Worm (Caenorhabditis elegans) whole organism, L3 larva: ENCODE data around the gene algn-13.

ENCODE experiments used
- R02D3.7 ChIP-seq: fragments of 150-350 bp; optimal IDR thresholded peaks from 2 replicates; lab custom pipeline; 2014; ENCODE audit warnings: missing biosample characterization, missing genetic modification characterization
- aly-2 ChIP-seq: fragments of 150-350 bp; optimal IDR thresholded peaks from 2 replicates; lab custom pipeline; 2014; ENCODE audit warnings: missing biosample characterization, missing genetic modification characterization
- ama-1 ChIP-seq: fragments of 150-350 bp; optimal IDR thresholded peaks from 2 replicates; lab custom pipeline; 2018
- ceh-82 ChIP-seq: fragments of 150-350 bp; optimal IDR thresholded peaks from 2 replicates; lab custom pipeline; 2014; ENCODE audit warnings: missing biosample characterization, missing genetic modification characterization
- daf-12 ChIP-seq: fragments of 150-350 bp; optimal IDR thresholded peaks from 2 replicates; lab custom pipeline; 2014; ENCODE audit warnings: missing biosample characterization, missing genetic modification reagents, missing genetic modification characterization
- egl-5 ChIP-seq: fragments of 150-350 bp; optimal IDR thresholded peaks from 2 replicates; lab custom pipeline; 2017; ENCODE audit warnings: missing biosample characterization, missing genetic modification reagents, missing genetic modification characterization, inconsistent platforms
- elt-1 ChIP-seq: fragments of 150-350 bp; optimal IDR thresholded peaks from 2 replicates; lab custom pipeline; 2014; ENCODE audit warnings: missing biosample characterization, missing genetic modification characterization
- elt-2 ChIP-seq: sonication (generic microtip); optimal IDR thresholded peaks from 2 replicates; lab custom pipeline; 2016; ENCODE audit warnings: missing genetic modification reagents, mild to moderate bottlenecking, missing genetic modification characterization, missing compliant biosample characterization
- elt-3 ChIP-seq, 3 experiments: fragments of 150-350 bp in 1 of 3; sonication (generic microtip) in 2 of 3; optimal IDR thresholded peaks; 2 replicates in 2 of 3; 4 replicates in 1 of 3; lab custom pipeline; 2014 to 2017; ENCODE audit warnings: missing biosample characterization in 3 of 3, missing genetic modification characterization in 3 of 3
- fkh-10 ChIP-seq: sonication (generic microtip); optimal IDR thresholded peaks from 2 replicates; lab custom pipeline; 2017; ENCODE audit warnings: missing biosample characterization, missing genetic modification reagents, missing genetic modification characterization
- fkh-2 ChIP-seq: fragments of 150-350 bp; optimal IDR thresholded peaks from 2 replicates; lab custom pipeline; 2014; ENCODE audit warnings: missing biosample characterization, missing genetic modification reagents, missing genetic modification characterization
- fos-1 ChIP-seq: fragments of 150-350 bp; optimal IDR thresholded peaks from 2 replicates; lab custom pipeline; 2014; ENCODE audit warnings: missing biosample characterization, missing genetic modification characterization
- hmg-11 ChIP-seq: sonication (generic microtip); optimal IDR thresholded peaks from 2 replicates; lab custom pipeline; 2016; ENCODE audit warnings: missing genetic modification characterization, missing compliant biosample characterization
- jun-1 ChIP-seq: fragments of 150-350 bp; optimal IDR thresholded peaks from 2 replicates; lab custom pipeline; 2014; ENCODE audit warnings: missing biosample characterization, missing genetic modification reagents, missing genetic modification characterization
- lin-15B ChIP-seq: fragments of 150-350 bp; optimal IDR thresholded peaks from 2 replicates; lab custom pipeline; 2014; ENCODE audit warnings: missing biosample characterization, missing genetic modification characterization
- lin-39 ChIP-seq: fragments of 150-350 bp; optimal IDR thresholded peaks from 2 replicates; lab custom pipeline; 2018; ENCODE audit warnings: missing biosample characterization, missing genetic modification reagents, missing genetic modification characterization
- nhr-11 ChIP-seq: fragments of 150-350 bp; optimal IDR thresholded peaks from 2 replicates; lab custom pipeline; 2014; ENCODE audit warnings: missing biosample characterization, missing genetic modification characterization
- nhr-12 ChIP-seq: fragments of 150-350 bp; optimal IDR thresholded peaks from 2 replicates; lab custom pipeline; 2014; ENCODE audit warnings: missing biosample characterization, missing genetic modification characterization
- nhr-23 ChIP-seq: fragments of 150-350 bp; optimal IDR thresholded peaks from 2 replicates; lab custom pipeline; 2014; ENCODE audit warnings: missing biosample characterization, missing genetic modification reagents, missing genetic modification characterization
- nhr-237 ChIP-seq: fragments of 150-350 bp; optimal IDR thresholded peaks from 2 replicates; lab custom pipeline; 2014; ENCODE audit warnings: missing biosample characterization, missing genetic modification characterization
- nhr-25 ChIP-seq: sonication (generic microtip); optimal IDR thresholded peaks from 2 replicates; lab custom pipeline; 2017; ENCODE audit warnings: missing biosample characterization, missing genetic modification characterization
- nhr-28 ChIP-seq: fragments of 150-350 bp; optimal IDR thresholded peaks from 2 replicates; lab custom pipeline; 2014; ENCODE audit warnings: missing biosample characterization, missing genetic modification characterization
- nhr-76 ChIP-seq: fragments of 150-350 bp; sonication (generic microtip); optimal IDR thresholded peaks from 5 replicates; lab custom pipeline; 2014; ENCODE audit warnings: missing biosample characterization, missing genetic modification characterization
- nhr-77 ChIP-seq: fragments of 150-350 bp; optimal IDR thresholded peaks from 2 replicates; lab custom pipeline; 2014; ENCODE audit warnings: missing biosample characterization, missing genetic modification characterization
- pha-4 ChIP-seq: fragments of 150-350 bp; optimal IDR thresholded peaks from 2 replicates; lab custom pipeline; 2014; ENCODE audit warnings: missing biosample characterization, missing genetic modification reagents, missing genetic modification characterization
- pqm-1 ChIP-seq: fragments of 150-350 bp; optimal IDR thresholded peaks from 2 replicates; lab custom pipeline; 2017; ENCODE audit warnings: missing biosample characterization, missing genetic modification characterization, inconsistent platforms
- sea-2 ChIP-seq: fragments of 150-350 bp; sonication (generic microtip); optimal IDR thresholded peaks from 4 replicates; lab custom pipeline; 2014; ENCODE audit warnings: missing biosample characterization, missing genetic modification reagents, missing genetic modification characterization
- snpc-4 ChIP-seq: fragments of 150-350 bp; optimal IDR thresholded peaks from 2 replicates; lab custom pipeline; 2014; ENCODE audit warnings: missing biosample characterization, missing genetic modification characterization
- tbx-2 ChIP-seq: sonication (generic microtip); optimal IDR thresholded peaks from 2 replicates; lab custom pipeline; 2016; ENCODE audit warnings: mild to moderate bottlenecking, missing genetic modification characterization, missing compliant biosample characterization
- zag-1 ChIP-seq: fragments of 150-350 bp; optimal IDR thresholded peaks from 2 replicates; lab custom pipeline; 2014; ENCODE audit warnings: missing biosample characterization, missing genetic modification characterization
- ztf-11 ChIP-seq: fragments of 150-350 bp; optimal IDR thresholded peaks from 2 replicates; lab custom pipeline; 2014; ENCODE audit warnings: missing biosample characterization, missing genetic modification characterization
- ztf-4 ChIP-seq: fragments of 150-350 bp; optimal IDR thresholded peaks from 2 replicates; lab custom pipeline; 2014; ENCODE audit warnings: missing biosample characterization, missing genetic modification characterization

algn-13 gene

ce11 chrV:13984828-13985227, 23.1 kb upstream of the algn-13 start, which contains the start of gene end-1:
Gene end-1 (plus strand): TSS chrV:13985128.
- TF ChIP-seq snpc-4 (tag; lab: Kevin White, UChicago) (no peak), jun-1 (tag; lab: Kevin White, UChicago) (no peak), elt-2 (tag; lab: Kevin White, UChicago) (no peak), ceh-82 (tag; lab: Kevin White, UChicago) (no peak), nhr-12 (tag; lab: Kevin White, UChicago) (no peak), lin-15B (tag; lab: Kevin White, UChicago) (no peak), elt-3 (tag; optimal IDR thresholded peaks at IDR 0.05; lab: Kevin White, UChicago) (no peak), nhr-77 (no peak), egl-5 (tag; lab: Kevin White, UChicago) (no peak), hmg-11 (tag; lab: Kevin White, UChicago) (no peak), nhr-25 (tag; lab: Kevin White, UChicago) (no peak), nhr-23 (no peak), nhr-11 (tag; lab: Kevin White, UChicago) (no peak), pqm-1 (tag; lab: Kevin White, UChicago) (no peak), nhr-237 (tag; lab: Kevin White, UChicago) (no peak), aly-2 (tag; lab: Kevin White, UChicago) (no peak), lin-39 (no peak), fos-1 (tag; lab: Kevin White, UChicago) (no peak), tbx-2 (tag; lab: Kevin White, UChicago) (no peak)

ce11 chrV:13981677-13982076, 19.9 kb upstream of the algn-13 start:
- TF ChIP-seq fkh-2 (tag; lab: Kevin White, UChicago) (no peak), tbx-2 (tag; lab: Kevin White, UChicago) (no peak), nhr-77 (no peak), ztf-11 (tag; lab: Kevin White, UChicago) (no peak)

DNA sequence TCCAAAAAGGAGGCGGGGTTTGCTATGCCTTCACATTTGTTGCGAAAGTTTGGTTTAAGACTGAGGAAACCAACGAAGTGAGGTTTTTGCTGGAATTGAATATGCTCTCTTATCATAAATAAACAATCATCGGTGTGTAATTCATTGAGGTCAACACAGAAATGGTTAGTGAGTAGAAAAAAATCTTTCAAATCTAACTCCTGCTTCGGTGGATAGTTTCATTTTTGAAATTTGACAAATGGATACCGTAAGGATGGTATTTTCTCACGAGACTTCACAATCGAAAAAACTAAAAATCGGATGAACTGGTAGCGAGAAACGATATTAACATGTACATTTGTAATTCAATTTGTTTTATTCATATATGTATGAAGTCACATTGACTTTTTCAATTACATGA, 19.0 kb upstream of the algn-13 start, which contains the start of gene eol-1:
TSS of gene eol-1 (minus strand) at position 101 of the 400 bp plus-strand sequence.
- TF ChIP-seq ama-1 (lab: Kevin White, UChicago) (no peak), aly-2 (tag; lab: Kevin White, UChicago) (no peak), zag-1 (tag; lab: Kevin White, UChicago) (no peak), ztf-11 (tag; lab: Kevin White, UChicago) (no peak), ztf-4 (tag; lab: Kevin White, UChicago) (no peak), pha-4 (tag; lab: Kevin White, UChicago) (no peak), pqm-1 (tag; lab: Kevin White, UChicago) (no peak), nhr-28 (tag; lab: Kevin White, UChicago) (no peak), jun-1 (tag; lab: Kevin White, UChicago) (no peak), R02D3.7 (tag; lab: Kevin White, UChicago) (no peak), nhr-76 (tag; lab: Kevin White, UChicago) (no peak), lin-39 (no peak), nhr-23 (no peak), egl-5 (tag; lab: Kevin White, UChicago) (no peak), elt-2 (tag; lab: Kevin White, UChicago) (no peak)

- TF ChIP-seq daf-12 (tag; lab: Kevin White, UChicago) (no peak), elt-1 (peak; percentile 67), ztf-4 (tag; lab: Kevin White, UChicago) (no peak), nhr-25 (tag; lab: Kevin White, UChicago) (peak; percentile 75)
These were observed 1.7 kb upstream of the algn-13 start, which contains the start of gene sao-1 for ce11 chrV:13963279-13963976. Gene sao-1 (plus strand): TSS chrV:13963926.

DNA sequence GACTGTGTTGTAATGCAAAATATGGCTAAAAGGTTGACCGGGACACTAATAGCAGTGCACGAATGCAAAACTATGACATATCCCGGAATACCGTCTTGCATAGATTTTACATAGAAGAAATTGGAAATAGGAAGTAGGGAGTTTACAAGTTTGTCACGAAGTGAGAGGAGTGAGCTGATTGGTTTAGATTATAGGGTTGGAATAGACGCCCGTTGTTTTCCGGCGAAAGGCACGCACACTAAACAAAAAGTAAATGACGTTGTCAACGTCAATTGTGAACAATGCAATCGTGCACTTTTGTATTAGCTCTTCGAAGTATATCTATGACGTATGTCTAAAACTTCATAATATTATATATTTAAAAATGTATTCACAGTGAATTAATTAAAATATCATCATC, 861 bp downstream of the algn-13 start, which contains the start of gene srh-24:
TSS of gene srh-24 (minus strand) at position 101 of the 400 bp plus-strand sequence.
- no peak for TF ChIP-seq elt-2 (tag; lab: Kevin White, UChicago)
- no peak for TF ChIP-seq hmg-11 (tag; lab: Kevin White, UChicago)
- no peak for TF ChIP-seq sea-2
- no peak for TF ChIP-seq nhr-23
- no peak for TF ChIP-seq ama-1 (lab: Kevin White, UChicago)
- no peak for TF ChIP-seq elt-3 (tag; optimal IDR thresholded peaks at IDR 0.05; lab: Kevin White, UChicago)
- no peak for TF ChIP-seq fkh-10 (GFP tag; lab: Kevin White, UChicago)
